Worm (Caenorhabditis elegans) whole organism, L1 larva: ENCODE measurements around the gene git-1.

Experiments
- blmp-1 ChIP-seq: fragments of 150-350 bp; optimal IDR thresholded peaks from 2 replicates; lab custom pipeline; 2014; ENCODE audit warnings: missing biosample characterization, missing genetic modification characterization
- efl-1 ChIP-seq, 4 experiments: fragments of 150-350 bp; optimal IDR thresholded peaks in 3 of 4; peaks in 1 of 4; 1 replicate in 1 of 4; 2 replicates in 3 of 4; lab custom pipeline; 2014; ENCODE audit warnings: missing biosample characterization in 2 of 4, missing genetic modification characterization in 2 of 4, missing genetic modification reagents in 2 of 4
- unc-62 ChIP-seq: fragments of 150-350 bp; optimal IDR thresholded peaks from 2 replicates; lab custom pipeline; 2014; ENCODE audit warnings: missing biosample characterization, missing genetic modification reagents, missing genetic modification characterization

- TF ChIP-seq unc-62 (GFP tag; lab: Kevin White, UChicago) (no peak), efl-1 (optimal IDR thresholded peaks at IDR 0.05; lab: Kevin White, UChicago) (no peak), efl-1 (GFP tag; optimal IDR thresholded peaks at IDR 0.05 in 1 of 2; lab: Kevin White, UChicago) (no peak), blmp-1 (tag; lab: Kevin White, UChicago) (no peak)
Measured at ce11 chrX:10527414-10527813, 2.7 kb downstream of the git-1 start.
